Worm (Caenorhabditis elegans) whole organism, late embryonic: Measurements from ENCODE around the gene F15G9.6.

Experiments used
- F13H6.1 ChIP-seq: sonication (generic microtip); optimal IDR thresholded peaks from 2 replicates; lab custom pipeline; 2016; ENCODE audit warnings: missing genetic modification characterization, missing compliant biosample characterization
- Y22D7AL.16 ChIP-seq: sonication (generic microtip); optimal IDR thresholded peaks from 2 replicates; lab custom pipeline; 2016; ENCODE audit warnings: missing genetic modification characterization, missing compliant biosample characterization
- ama-1 ChIP-seq: fragments of 150-350 bp; optimal IDR thresholded peaks from 2 replicates; lab custom pipeline; 2014
- ceh-2 ChIP-seq: sonication (generic microtip); optimal IDR thresholded peaks from 2 replicates; lab custom pipeline; 2016; ENCODE audit warnings: missing genotype, missing genetic modification characterization, missing compliant biosample characterization
- hlh-15 ChIP-seq: sonication (generic microtip); optimal IDR thresholded peaks from 2 replicates; lab custom pipeline; 2016; ENCODE audit warnings: missing genetic modification characterization, missing compliant biosample characterization
- pha-4 ChIP-seq: fragments of 150-350 bp; optimal IDR thresholded peaks from 2 replicates; lab custom pipeline; 2018; ENCODE audit warnings: missing biosample characterization, missing genetic modification reagents, missing genetic modification characterization
- tbx-2 ChIP-seq: sonication (generic microtip); optimal IDR thresholded peaks from 2 replicates; lab custom pipeline; 2016; ENCODE audit warnings: missing genetic modification characterization, missing compliant biosample characterization

DNA sequence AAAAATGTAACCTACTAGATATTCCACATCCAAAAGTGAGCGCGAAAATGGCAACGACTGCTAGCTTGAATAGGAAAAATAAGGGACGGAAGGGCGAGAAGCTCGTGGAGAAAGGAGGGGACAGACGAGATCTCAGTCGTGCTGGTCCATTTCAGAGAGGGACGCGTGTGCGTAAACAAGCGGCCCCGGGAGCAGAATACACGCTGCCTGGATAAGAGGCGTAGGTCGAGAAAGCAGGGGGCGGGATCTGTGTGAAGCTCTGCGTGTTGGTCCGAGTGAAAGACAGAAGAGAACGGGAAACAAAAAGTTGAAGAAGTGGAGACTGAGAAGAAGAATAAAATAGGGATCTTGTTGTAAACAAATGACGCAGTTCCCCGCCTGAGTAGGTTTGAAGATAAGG lies 41.0 kb upstream of the F15G9.6 start, which contains the start of gene T14B1.1:
- TF ChIP-seq Y22D7AL.16: no peak
- TF ChIP-seq hlh-15 (tag; lab: Kevin White, UChicago): no peak
- no peak for TF ChIP-seq F13H6.1 (tag; lab: Kevin White, UChicago)
- TF ChIP-seq ama-1 (lab: Kevin White, UChicago): no peak
- TF ChIP-seq pha-4: no peak
- TF ChIP-seq tbx-2 (tag; lab: Kevin White, UChicago): peak; percentile 13
- no peak for TF ChIP-seq ceh-2 (tag; lab: Kevin White, UChicago)
